Worm (Caenorhabditis elegans) whole organism, mixed stage, embryonic: ENCODE measurements around the gene R05H11.2.
A peak's percentile ranks its signal among the peaks of the same experiment; 100 is the strongest.

Experiments
- M03D4.4 ChIP-seq: sonication (generic microtip); optimal IDR thresholded peaks from 2 replicates; lab custom pipeline; 2017; ENCODE audit warnings: mild to moderate bottlenecking, missing genetic modification characterization, missing compliant biosample characterization
- bed-3 ChIP-seq: fragments of 200-800 bp; sonication (Bioruptor generic); optimal IDR thresholded peaks from 3 replicates; lab custom pipeline; 2018; ENCODE audit warnings: mild to moderate bottlenecking, missing genetic modification characterization, moderate library complexity, missing compliant biosample characterization
- blmp-1 ChIP-seq: fragments of 150-350 bp; optimal IDR thresholded peaks from 2 replicates; lab custom pipeline; 2014; ENCODE audit warnings: missing biosample characterization, missing genetic modification characterization
- ceh-43 ChIP-seq: fragments of 200-800 bp; sonication (Bioruptor generic); optimal IDR thresholded peaks from 2 replicates; lab custom pipeline; 2018; ENCODE audit warnings: mild to moderate bottlenecking, missing genetic modification characterization, moderate library complexity, missing compliant biosample characterization
- ceh-83 ChIP-seq: fragments of 200-800 bp; sonication (Bioruptor generic); optimal IDR thresholded peaks from 2 replicates; lab custom pipeline; 2018; ENCODE audit warnings: mild to moderate bottlenecking, missing genetic modification characterization, missing compliant biosample characterization
- ces-1 ChIP-seq: fragments of 150-350 bp; optimal IDR thresholded peaks from 2 replicates; lab custom pipeline; 2014; ENCODE audit warnings: missing biosample characterization, missing genetic modification reagents, missing genetic modification characterization
- cnd-1 ChIP-seq: fragments of 200-800 bp; sonication (Bioruptor generic); optimal IDR thresholded peaks from 2 replicates; lab custom pipeline; 2018; ENCODE audit warnings: mild to moderate bottlenecking, missing genetic modification characterization, missing compliant biosample characterization
- drap-1 ChIP-seq: fragments of 200-800 bp; sonication (Bioruptor generic); optimal IDR thresholded peaks from 3 replicates; lab custom pipeline; 2018; ENCODE audit warnings: mild to moderate bottlenecking, missing genetic modification characterization, missing compliant biosample characterization
- elt-1 ChIP-seq: sonication (generic microtip); optimal IDR thresholded peaks from 2 replicates; lab custom pipeline; 2017; ENCODE audit warnings: missing genetic modification characterization, mild to moderate bottlenecking, missing compliant biosample characterization, antibody characterized with exemption, moderate library complexity, borderline replicate concordance; ENCODE audit not compliant: insufficient read depth
- elt-3 ChIP-seq: fragments of 150-350 bp; optimal IDR thresholded peaks from 2 replicates; lab custom pipeline; 2014; ENCODE audit warnings: missing biosample characterization, missing genetic modification characterization
- ham-2 ChIP-seq: fragments of 200-800 bp; sonication (Bioruptor generic); optimal IDR thresholded peaks from 2 replicates; lab custom pipeline; 2018; ENCODE audit warnings: mild to moderate bottlenecking, missing genetic modification characterization, missing compliant biosample characterization
- hlh-1 ChIP-seq: fragments of 150-350 bp; optimal IDR thresholded peaks from 2 replicates; lab custom pipeline; 2014; ENCODE audit warnings: missing biosample characterization, missing genetic modification reagents, missing genetic modification characterization
- lin-13 ChIP-seq: fragments of 150-350 bp; optimal IDR thresholded peaks from 2 replicates; lab custom pipeline; 2014; ENCODE audit warnings: missing biosample characterization, missing genetic modification characterization
- lsy-2 ChIP-seq: fragments of 150-350 bp; optimal IDR thresholded peaks from 2 replicates; lab custom pipeline; 2014; ENCODE audit warnings: missing biosample characterization, missing genetic modification characterization
- mab-5 ChIP-seq: fragments of 150-350 bp; optimal IDR thresholded peaks from 2 replicates; lab custom pipeline; 2014; ENCODE audit warnings: missing biosample characterization, missing genetic modification characterization
- mls-2 ChIP-seq: sonication (generic microtip); optimal IDR thresholded peaks from 2 replicates; lab custom pipeline; 2016; ENCODE audit warnings: mild to moderate bottlenecking, missing genetic modification characterization, moderate library complexity, missing compliant biosample characterization
- nhr-12 ChIP-seq: fragments of 150-350 bp; optimal IDR thresholded peaks from 2 replicates; lab custom pipeline; 2014; ENCODE audit warnings: missing biosample characterization, missing genetic modification characterization
- nhr-2 ChIP-seq: fragments of 150-350 bp; optimal IDR thresholded peaks from 2 replicates; lab custom pipeline; 2014; ENCODE audit warnings: missing biosample characterization, missing genetic modification characterization
- nhr-237 ChIP-seq: fragments of 150-350 bp; optimal IDR thresholded peaks from 2 replicates; lab custom pipeline; 2014; ENCODE audit warnings: missing biosample characterization, missing genetic modification characterization
- nhr-28 ChIP-seq: fragments of 150-350 bp; optimal IDR thresholded peaks from 2 replicates; lab custom pipeline; 2014; ENCODE audit warnings: missing biosample characterization, missing genetic modification characterization
- nhr-76 ChIP-seq: sonication (generic microtip); optimal IDR thresholded peaks from 2 replicates; lab custom pipeline; 2017; ENCODE audit warnings: missing biosample characterization, missing genetic modification characterization
- pha-4 ChIP-seq: fragments of 150-350 bp; optimal IDR thresholded peaks from 2 replicates; lab custom pipeline; 2018; ENCODE audit warnings: missing biosample characterization, missing genetic modification reagents, missing genetic modification characterization
- sem-2 ChIP-seq: fragments of 200-800 bp; sonication (Bioruptor generic); optimal IDR thresholded peaks from 2 replicates; lab custom pipeline; 2018; ENCODE audit warnings: mild to moderate bottlenecking, missing genetic modification characterization, missing compliant biosample characterization
- snpc-4 ChIP-seq: fragments of 150-350 bp; optimal IDR thresholded peaks from 2 replicates; lab custom pipeline; 2014; ENCODE audit warnings: missing biosample characterization, missing genetic modification characterization
- sptf-1 ChIP-seq: sonication (generic microtip); optimal IDR thresholded peaks from 2 replicates; lab custom pipeline; 2017; ENCODE audit warnings: mild to moderate bottlenecking, missing genetic modification characterization, moderate library complexity, missing compliant biosample characterization
- tbx-8 ChIP-seq: fragments of 200-800 bp; sonication (Bioruptor generic); optimal IDR thresholded peaks from 2 replicates; lab custom pipeline; 2018; ENCODE audit warnings: mild to moderate bottlenecking, missing genetic modification characterization, moderate library complexity, missing compliant biosample characterization
- unc-120 ChIP-seq: sonication (generic microtip); optimal IDR thresholded peaks from 2 replicates; lab custom pipeline; 2017; ENCODE audit warnings: missing genetic modification characterization, missing compliant biosample characterization; ENCODE audit not compliant: poor library complexity, severe bottlenecking
- unc-39 ChIP-seq: fragments of 150-350 bp; optimal IDR thresholded peaks from 2 replicates; lab custom pipeline; 2014; ENCODE audit warnings: missing biosample characterization, missing genetic modification characterization
- unc-62 ChIP-seq: fragments of 150-350 bp; optimal IDR thresholded peaks from 2 replicates; lab custom pipeline; 2014; ENCODE audit warnings: missing biosample characterization, missing genetic modification reagents, missing genetic modification characterization
- zip-8 ChIP-seq: fragments of 150-350 bp; optimal IDR thresholded peaks from 2 replicates; lab custom pipeline; 2014; ENCODE audit warnings: missing biosample characterization, missing genetic modification characterization
- ztf-11 ChIP-seq: fragments of 150-350 bp; optimal IDR thresholded peaks from 2 replicates; lab custom pipeline; 2014; ENCODE audit warnings: missing biosample characterization, missing genetic modification characterization

The R05H11.2 gene

DNA sequence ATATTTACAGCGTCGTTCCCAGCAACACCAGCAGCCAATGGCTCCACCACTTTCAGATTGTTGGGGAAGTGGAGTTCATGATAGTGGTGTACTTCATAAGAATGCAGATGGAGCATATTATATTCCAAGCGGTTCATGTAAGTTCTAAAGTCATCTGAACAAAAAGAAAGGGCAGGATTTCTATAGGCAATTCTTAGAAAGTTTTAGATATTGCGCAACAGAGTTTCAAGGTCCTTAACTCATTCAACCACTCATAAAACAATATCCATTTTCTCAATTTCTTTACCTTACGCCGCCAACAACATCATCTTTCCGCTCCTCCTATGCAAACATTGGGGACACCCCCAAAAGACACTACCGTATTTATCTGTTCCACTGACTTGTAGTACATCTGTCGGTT, 33.2 kb downstream of the R05H11.2 start:
- TF ChIP-seq sptf-1 (tag; lab: Kevin White, UChicago) (no peak), hlh-1 (no peak), ces-1 (GFP tag; lab: Kevin White, UChicago) (no peak), unc-62 (no peak), unc-120 (tag; lab: Kevin White, UChicago) (no peak), blmp-1 (tag; lab: Kevin White, UChicago) (no peak), ceh-43 (GFP tag; lab: Kevin White, UChicago) (no peak), nhr-12 (tag; lab: Kevin White, UChicago) (no peak), mls-2 (no peak), zip-8 (tag; lab: Kevin White, UChicago) (peak; percentile 92), bed-3 (GFP tag; lab: Kevin White, UChicago) (no peak), lin-13 (tag; lab: Kevin White, UChicago) (no peak), nhr-76 (tag; lab: Kevin White, UChicago) (no peak), ceh-83 (GFP tag; lab: Kevin White, UChicago) (no peak), elt-1 (no peak), drap-1 (GFP tag; lab: Kevin White, UChicago) (no peak), pha-4 (tag; lab: Kevin White, UChicago) (peak; percentile 4)

DNA sequence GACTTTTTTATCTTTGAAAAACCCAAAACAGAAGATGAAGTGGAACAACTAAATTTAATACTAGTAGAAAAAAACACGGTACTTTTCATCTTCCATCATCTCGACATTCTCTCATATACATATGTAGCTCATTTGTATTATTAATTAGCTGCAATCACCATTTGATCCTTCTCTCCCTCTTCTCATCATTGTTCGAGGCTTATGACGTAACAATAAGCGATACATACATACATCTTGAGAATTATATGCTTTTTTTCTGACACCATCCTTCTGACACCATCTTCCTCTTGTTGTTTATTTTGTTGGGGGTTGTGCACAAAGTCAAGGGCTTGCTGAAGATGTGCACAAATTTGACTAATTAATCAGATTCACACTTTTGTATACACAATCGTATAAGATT, 39.2 kb downstream of the R05H11.2 start:
- TF ChIP-seq mls-2, result no peak
- no peak for TF ChIP-seq M03D4.4 (tag; lab: Kevin White, UChicago)
- peak; percentile 90 for TF ChIP-seq zip-8 (tag; lab: Kevin White, UChicago)
- TF ChIP-seq nhr-28 (tag; lab: Kevin White, UChicago), result no peak
- TF ChIP-seq unc-39, result no peak
- no peak for TF ChIP-seq nhr-237
- TF ChIP-seq ces-1 (GFP tag; lab: Kevin White, UChicago), result peak; percentile 39

DNA sequence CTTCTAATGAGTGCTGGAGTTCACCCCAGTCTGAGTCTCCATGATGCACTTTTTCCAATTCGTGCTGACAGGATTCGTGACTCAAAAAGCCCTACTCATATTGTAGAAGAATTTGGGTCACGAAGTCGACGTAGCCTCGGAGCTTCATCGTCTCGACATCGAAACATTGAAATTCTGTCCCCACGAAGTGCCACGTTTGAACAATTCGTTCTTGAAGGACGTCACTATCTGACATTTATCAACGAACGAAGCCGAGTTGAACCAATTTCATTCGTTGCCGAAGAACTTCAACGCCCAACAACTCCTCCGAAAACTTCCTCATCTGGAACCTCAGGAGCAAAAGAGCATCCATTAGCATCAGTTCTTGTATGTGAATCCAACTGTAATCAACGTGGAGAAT, 41.0 kb downstream of the R05H11.2 start:
- TF ChIP-seq nhr-2 (tag; lab: Kevin White, UChicago) (no peak), snpc-4 (tag; lab: Kevin White, UChicago) (no peak), nhr-12 (tag; lab: Kevin White, UChicago) (no peak), ham-2 (no peak), mab-5 (no peak), unc-120 (tag; lab: Kevin White, UChicago) (no peak), nhr-237 (no peak), elt-3 (tag; lab: Kevin White, UChicago) (no peak), M03D4.4 (tag; lab: Kevin White, UChicago) (no peak), ztf-11 (no peak), sptf-1 (tag; lab: Kevin White, UChicago) (no peak), nhr-76 (tag; lab: Kevin White, UChicago) (no peak), unc-62 (no peak), zip-8 (tag; lab: Kevin White, UChicago) (no peak), mls-2 (no peak), lin-13 (tag; lab: Kevin White, UChicago) (no peak), lsy-2 (no peak)
- TF ChIP-seq, all 35 proteins: peak for 0

DNA sequence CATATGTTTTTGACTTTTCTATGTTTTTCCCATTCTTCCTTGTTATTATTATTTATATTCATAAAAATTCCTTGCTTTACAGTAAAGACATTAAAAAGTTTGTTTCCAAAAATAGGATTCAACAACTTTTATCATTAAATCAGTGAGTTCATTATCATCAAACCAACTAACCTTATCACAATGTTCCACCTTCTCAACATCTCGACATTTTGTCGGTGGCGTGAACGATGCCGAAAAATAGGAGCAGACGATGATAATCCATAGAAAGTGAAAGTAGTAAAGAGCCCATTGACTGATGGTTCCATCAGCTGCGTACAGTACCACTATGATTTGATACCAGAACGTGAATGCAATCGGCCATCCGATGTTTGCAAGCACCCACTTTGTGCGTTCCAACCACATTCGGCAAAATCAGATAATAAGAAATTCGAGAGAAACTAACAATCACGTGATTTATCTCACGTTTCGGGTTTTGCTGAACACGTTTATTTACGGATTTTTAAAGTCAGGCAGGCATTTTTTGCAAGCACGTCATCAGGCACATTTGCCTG, 50.6 kb downstream of the R05H11.2 start, which contains the start of gene dhhc-5:
Gene dhhc-5 (minus strand): TSS at position 406 of the 551 bp plus-strand sequence.
- TF ChIP-seq nhr-76 (tag; lab: Kevin White, UChicago) (no peak), cnd-1 (tag; lab: Kevin White, UChicago) (no peak), ham-2 (no peak), ceh-43 (GFP tag; lab: Kevin White, UChicago) (no peak), lsy-2 (no peak), tbx-8 (GFP tag; lab: Kevin White, UChicago) (no peak), snpc-4 (tag; lab: Kevin White, UChicago) (no peak), sem-2 (GFP tag; lab: Kevin White, UChicago) (no peak), lin-13 (tag; lab: Kevin White, UChicago) (no peak), M03D4.4 (tag; lab: Kevin White, UChicago) (no peak), hlh-1 (no peak), unc-39 (no peak)
- TF ChIP-seq, all 35 proteins: peak for 0
